Worm (Caenorhabditis elegans): Measurements from ENCODE around the gene Y48E1C.1.

Y48E1C.1 gene

DNA sequence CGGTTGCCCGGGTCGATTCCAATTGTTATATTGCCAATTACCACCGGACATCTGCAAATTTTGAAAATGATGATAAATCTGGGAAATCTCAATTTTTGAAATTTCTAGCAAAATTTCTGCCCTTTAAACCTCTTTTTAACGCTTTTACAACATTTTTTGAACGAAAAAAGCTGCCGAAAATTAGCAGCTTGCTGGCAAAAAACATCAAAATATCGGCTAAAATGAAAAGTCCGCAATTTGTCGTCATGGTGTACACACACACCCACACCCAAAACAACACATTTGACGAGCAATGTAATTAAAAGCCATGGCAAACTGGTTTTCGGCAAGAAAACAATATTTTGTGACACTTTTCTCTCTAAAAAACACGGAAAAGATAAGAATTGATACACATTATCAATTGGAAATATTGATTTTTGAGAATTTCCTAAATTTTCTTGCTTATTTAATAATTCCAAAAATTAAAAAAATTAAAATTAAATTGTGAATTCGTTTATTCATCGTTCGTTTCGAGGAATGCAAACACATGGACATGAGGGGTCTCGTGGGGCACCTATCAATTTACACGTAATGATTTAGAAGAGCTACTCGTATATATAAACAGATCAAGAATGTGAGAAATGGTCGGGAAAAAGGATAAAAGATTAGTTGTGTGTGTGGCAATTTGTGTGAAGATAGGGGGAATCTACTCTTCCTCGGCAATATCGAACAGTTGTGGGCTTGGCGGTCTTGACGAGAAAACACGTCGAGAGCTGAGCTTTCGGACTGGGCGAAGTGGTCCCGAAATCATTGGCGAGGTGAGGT is 46.0 kb downstream of the Y48E1C.1 start, which contains the start of gene pqn-27:
pqn-27 (minus strand) TSS at position 51 of the 804 bp plus-strand sequence.
- peak; percentile 91 for TF ChIP-seq ztf-4 (tag; optimal IDR thresholded peaks at IDR 0.05)
- no peak for TF ChIP-seq nhr-77 (tag; optimal IDR thresholded peaks at IDR 0.05)
- TF ChIP-seq nhr-6 (tag; optimal IDR thresholded peaks at IDR 0.05): peak; percentile 84
- TF ChIP-seq sma-9 (GFP tag; optimal IDR thresholded peaks at IDR 0.05): peak; percentile 75
- TF ChIP-seq sma-9 (tag; optimal IDR thresholded peaks at IDR 0.05): no peak
- no peak for TF ChIP-seq mbf-1 (tag; optimal IDR thresholded peaks at IDR 0.05)
- no peak for TF ChIP-seq mab-5 (tag; optimal IDR thresholded peaks at IDR 0.05)
- TF ChIP-seq ceh-16 (tag; optimal IDR thresholded peaks at IDR 0.05): no peak
- TF ChIP-seq lsy-2 (tag; optimal IDR thresholded peaks at IDR 0.05): peak; percentile 58 to 83
- TF ChIP-seq unc-62 (GFP tag; optimal IDR thresholded peaks at IDR 0.05): peak; percentile 32
- peak; percentile 89 for TF ChIP-seq crh-2 (tag; optimal IDR thresholded peaks at IDR 0.05)
- TF ChIP-seq sem-4 (tag; optimal IDR thresholded peaks at IDR 0.05): peak; percentile 59
- TF ChIP-seq alr-1 (tag; optimal IDR thresholded peaks at IDR 0.05): no peak
- TF ChIP-seq ceh-82 (tag; optimal IDR thresholded peaks at IDR 0.05): no peak
- TF ChIP-seq sma-3 (GFP tag; optimal IDR thresholded peaks at IDR 0.05): peak; percentile 85
- TF ChIP-seq nhr-237 (tag; optimal IDR thresholded peaks at IDR 0.05): no peak
- TF ChIP-seq elt-1 (tag; optimal IDR thresholded peaks at IDR 0.05): no peak
- TF ChIP-seq gmeb-1 (tag; optimal IDR thresholded peaks at IDR 0.05): peak; percentile 69
- peak; percentile 70 for TF ChIP-seq skn-1 (tag; optimal IDR thresholded peaks at IDR 0.05)
- no peak for TF ChIP-seq egl-27 (tag; optimal IDR thresholded peaks at IDR 0.05)
- peak; percentile 75 for TF ChIP-seq F13H6.1 (tag; optimal IDR thresholded peaks at IDR 0.05)
- no peak for TF ChIP-seq mdl-1 (tag; optimal IDR thresholded peaks at IDR 0.05)
- peak; percentile 60 for TF ChIP-seq blmp-1 (tag; optimal IDR thresholded peaks at IDR 0.05; ENCODE audit: insufficient read depth)
- TF ChIP-seq nhr-129 (tag; optimal IDR thresholded peaks at IDR 0.05): peak; percentile 60
- TF ChIP-seq nhr-21 (tag; optimal IDR thresholded peaks at IDR 0.05): peak; percentile 89
- peak; percentile 89 for TF ChIP-seq nhr-25 (tag; optimal IDR thresholded peaks at IDR 0.05)
- TF ChIP-seq R02D3.7 (tag; optimal IDR thresholded peaks at IDR 0.05): no peak
- TF ChIP-seq aly-2 (tag; optimal IDR thresholded peaks at IDR 0.05): no peak
- peak; percentile 96 for TF ChIP-seq ama-1 (optimal IDR thresholded peaks at IDR 0.05)
- peak; percentile 80 for TF ChIP-seq Y55F3AM.14 (GFP tag; optimal IDR thresholded peaks at IDR 0.05)
- TF ChIP-seq elt-3 (tag; optimal IDR thresholded peaks at IDR 0.05): no peak
- no peak for TF ChIP-seq ztf-11 (tag; optimal IDR thresholded peaks at IDR 0.05)
- TF ChIP-seq nhr-12 (tag; optimal IDR thresholded peaks at IDR 0.05): peak; percentile 12
- TF ChIP-seq dmd-4 (tag; optimal IDR thresholded peaks at IDR 0.05): no peak
- TF ChIP-seq zag-1 (tag; optimal IDR thresholded peaks at IDR 0.05): no peak
- peak; percentile 57 for TF ChIP-seq C34F6.9 (tag; optimal IDR thresholded peaks at IDR 0.05)
- TF ChIP-seq unc-55 (GFP tag; optimal IDR thresholded peaks at IDR 0.05): peak; percentile 42
- TF ChIP-seq lin-13 (GFP tag; optimal IDR thresholded peaks at IDR 0.05): peak; percentile 77
- peak; percentile 28 for TF ChIP-seq fos-1 (tag; optimal IDR thresholded peaks at IDR 0.05)

DNA sequence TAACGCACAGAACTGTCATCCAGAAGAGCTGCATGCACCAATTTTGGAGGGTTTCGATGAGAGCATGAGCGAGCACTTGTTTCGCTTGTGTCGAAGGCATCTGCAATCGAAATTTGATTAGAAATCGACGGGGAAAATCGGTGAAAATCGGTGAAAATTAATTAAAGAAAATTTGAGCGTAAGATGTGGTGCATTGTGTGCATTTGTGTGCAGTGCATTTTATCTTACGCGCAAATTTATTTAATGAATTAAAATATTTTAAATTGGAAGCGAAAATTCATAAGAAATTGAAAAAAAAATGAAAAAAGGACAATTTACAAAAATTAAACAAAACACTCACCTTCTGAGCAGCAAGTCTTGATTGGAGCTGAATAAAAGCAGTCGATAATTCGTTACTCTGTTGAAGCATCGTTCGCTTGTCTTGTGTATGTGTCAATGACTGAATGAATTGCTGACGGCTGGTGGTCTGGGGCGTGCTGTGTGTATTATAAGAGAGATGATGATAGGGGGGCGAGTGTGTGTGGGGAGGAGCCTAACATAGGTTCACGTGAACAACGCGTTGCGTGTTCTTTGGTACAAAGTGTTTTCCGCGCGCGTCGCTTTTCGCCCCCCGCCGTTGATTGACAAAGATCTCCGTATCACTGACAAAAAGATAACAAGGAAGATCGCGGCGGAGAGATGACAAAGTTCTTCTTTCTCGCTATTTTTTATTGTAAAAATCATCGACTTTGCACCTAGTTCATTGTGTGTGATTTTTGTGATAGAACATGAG is 47.0 kb downstream of the Y48E1C.1 start:
- TF ChIP-seq nhr-12 (tag; optimal IDR thresholded peaks at IDR 0.05): no peak
- peak; percentile 77 for TF ChIP-seq fos-1 (tag; optimal IDR thresholded peaks at IDR 0.05)
- no peak for TF ChIP-seq lin-39 (tag; optimal IDR thresholded peaks at IDR 0.05)
- peak; percentile 68 for TF ChIP-seq sem-4 (tag; optimal IDR thresholded peaks at IDR 0.05)
- TF ChIP-seq egl-27 (tag; optimal IDR thresholded peaks at IDR 0.05): peak; percentile 87
- TF ChIP-seq sma-9 (GFP tag; optimal IDR thresholded peaks at IDR 0.05): peak; percentile 98
- TF ChIP-seq sma-9 (tag; optimal IDR thresholded peaks at IDR 0.05): no peak
- peak; percentile 97 for TF ChIP-seq nhr-21 (tag; optimal IDR thresholded peaks at IDR 0.05)
- peak; percentile 81 for TF ChIP-seq Y55F3AM.14 (GFP tag; optimal IDR thresholded peaks at IDR 0.05)
- TF ChIP-seq dmd-4 (tag; optimal IDR thresholded peaks at IDR 0.05): no peak
- TF ChIP-seq lsy-2 (tag; optimal IDR thresholded peaks at IDR 0.05): peak in 1 of 2 experiments; percentile 42
- TF ChIP-seq peb-1 (tag; optimal IDR thresholded peaks at IDR 0.05): no peak
- TF ChIP-seq crh-2 (tag; optimal IDR thresholded peaks at IDR 0.05): peak; percentile 70
- TF ChIP-seq lin-13 (GFP tag; optimal IDR thresholded peaks at IDR 0.05): peak; percentile 31
- TF ChIP-seq mbf-1 (tag; optimal IDR thresholded peaks at IDR 0.05): no peak
- peak; percentile 62 for TF ChIP-seq gmeb-1 (tag; optimal IDR thresholded peaks at IDR 0.05)
- TF ChIP-seq elt-3 (tag; optimal IDR thresholded peaks at IDR 0.05): no peak
- TF ChIP-seq nhr-10 (tag; optimal IDR thresholded peaks at IDR 0.05): peak; percentile 35
- peak; percentile 71 for TF ChIP-seq nhr-6 (tag; optimal IDR thresholded peaks at IDR 0.05)
- peak; percentile 71 for TF ChIP-seq blmp-1 (tag; optimal IDR thresholded peaks at IDR 0.05; ENCODE audit: insufficient read depth)
- no peak for TF ChIP-seq nhr-237 (tag; optimal IDR thresholded peaks at IDR 0.05)
- peak; percentile 53 for TF ChIP-seq C34F6.9 (tag; optimal IDR thresholded peaks at IDR 0.05)
- TF ChIP-seq skn-1 (tag; optimal IDR thresholded peaks at IDR 0.05): peak; percentile 17
- no peak for TF ChIP-seq unc-55 (GFP tag; optimal IDR thresholded peaks at IDR 0.05)
- TF ChIP-seq ztf-1 (GFP tag; conservative IDR thresholded peaks at IDR 0.05): no peak
- TF ChIP-seq ZK546.5 (tag; optimal IDR thresholded peaks at IDR 0.05): no peak
- TF ChIP-seq nhr-25 (tag; optimal IDR thresholded peaks at IDR 0.05): peak; percentile 85
- TF ChIP-seq ztf-4 (tag; optimal IDR thresholded peaks at IDR 0.05): peak; percentile 86
- TF ChIP-seq nhr-129 (tag; optimal IDR thresholded peaks at IDR 0.05): peak; percentile 79
- peak; percentile 92 for TF ChIP-seq F13H6.1 (tag; optimal IDR thresholded peaks at IDR 0.05)
- no peak for TF ChIP-seq unc-62 (GFP tag; optimal IDR thresholded peaks at IDR 0.05)
- peak; percentile 40 for TF ChIP-seq lin-11 (tag; optimal IDR thresholded peaks at IDR 0.05)
- TF ChIP-seq ama-1 (optimal IDR thresholded peaks at IDR 0.05): peak; percentile 95
- peak; percentile 85 for TF ChIP-seq sma-3 (GFP tag; optimal IDR thresholded peaks at IDR 0.05)
- no peak for TF ChIP-seq unc-39 (tag; optimal IDR thresholded peaks at IDR 0.05)

All from whole organism, L2 larva.